Worm (Caenorhabditis elegans): ENCODE measurements around the gene C17H12.37.

DNA sequence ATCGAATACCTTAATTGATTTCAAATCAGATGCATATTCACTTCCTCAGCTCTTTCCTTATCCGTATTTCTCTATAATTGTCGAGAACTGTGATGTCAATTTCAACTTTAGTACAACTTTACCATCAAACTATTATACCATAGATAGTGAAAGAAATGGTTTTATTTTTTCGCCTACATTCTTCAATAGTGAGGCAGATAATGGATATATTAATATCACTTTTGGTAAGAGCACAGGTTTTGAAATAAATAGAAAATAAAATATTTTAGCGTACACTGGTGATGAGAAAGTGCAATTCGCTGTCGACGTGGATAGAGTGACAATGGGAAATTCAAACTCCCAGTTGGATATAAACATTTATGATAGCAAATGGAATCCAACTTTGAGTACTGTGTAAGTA, 27.3 kb downstream of the C17H12.37 start:
- TF ChIP-seq nhr-237 (tag; optimal IDR thresholded peaks at IDR 0.05) (no peak), nhr-23 (tag; optimal IDR thresholded peaks at IDR 0.05) (no peak), ama-1 (optimal IDR thresholded peaks at IDR 0.05) (no peak), tbx-2 (tag; optimal IDR thresholded peaks at IDR 0.05) (no peak), mml-1 (tag; optimal IDR thresholded peaks at IDR 0.05) (no peak), ceh-82 (tag; optimal IDR thresholded peaks at IDR 0.05) (no peak), pqm-1 (tag; optimal IDR thresholded peaks at IDR 0.05) (no peak), nhr-28 (tag; optimal IDR thresholded peaks at IDR 0.05) (no peak), nhr-25 (tag; optimal IDR thresholded peaks at IDR 0.05) (no peak), zag-1 (tag; optimal IDR thresholded peaks at IDR 0.05) (no peak), unc-62 (GFP tag; optimal IDR thresholded peaks at IDR 0.05) (no peak), egl-27 (tag; optimal IDR thresholded peaks at IDR 0.05) (no peak), nhr-77 (tag; optimal IDR thresholded peaks at IDR 0.05) (no peak), ztf-11 (tag; optimal IDR thresholded peaks at IDR 0.05) (no peak)

Data from whole organism, L3 larva.